Worm (Caenorhabditis elegans): Measurements from ENCODE around the gene W03F9.11.

ce11 chrV:166687-167086 is 25.5 kb upstream of the W03F9.11 start, which contains the start of gene Y108G3AL.2:
- TF ChIP-seq mdl-1 (tag; optimal IDR thresholded peaks at IDR 0.05) (no peak), Y5F2A.4 (GFP tag; optimal IDR thresholded peaks at IDR 0.05) (no peak), ces-1 (GFP tag; optimal IDR thresholded peaks at IDR 0.05) (no peak), fkh-10 (GFP tag; optimal IDR thresholded peaks at IDR 0.05) (no peak)
